Fruit fly (Drosophila melanogaster): ENCODE measurements around the gene CG46383.

Gene CG46383

dm6 chr3R:15927172-15927571, 23.6 kb downstream of the CG46383 start (continued):
- peak; percentile 59 for TF ChIP-seq Oli (tag; optimal IDR thresholded peaks at IDR 0.05)
- no peak for TF ChIP-seq CG8478 (optimal IDR thresholded peaks at IDR 0.05)
- no peak for TF ChIP-seq CG12104 (GFP tag; optimal IDR thresholded peaks at IDR 0.05)
- TF ChIP-seq h (optimal IDR thresholded peaks at IDR 0.05): no peak
- TF ChIP-seq CG14441 (GFP tag; IDR thresholded peaks at IDR 0.05): peak; percentile 70
- peak; percentile 89 for TF ChIP-seq sens (GFP tag)
- no peak for TF ChIP-seq Atf6 (GFP tag; IDR thresholded peaks at IDR 0.05)
- no peak for TF ChIP-seq Ravus (GFP tag; IDR thresholded peaks at IDR 0.05)
- peak; percentile 9 for TF ChIP-seq CG15514 (GFP tag; optimal IDR thresholded peaks at IDR 0.05)
- TF ChIP-seq CTCF (GFP tag; optimal IDR thresholded peaks at IDR 0.05): no peak
- TF ChIP-seq row (GFP tag; IDR thresholded peaks at IDR 0.05): peak; percentile 65
- no peak for TF ChIP-seq insv (GFP tag; optimal IDR thresholded peaks at IDR 0.05)
- 0 out of 2 replicates have a peak, but pooled peaks have one; percentile 21 for TF ChIP-seq stc (GFP tag; IDR thresholded peaks at IDR 0.05)
- no peak for TF ChIP-seq Dip3 (GFP tag; optimal IDR thresholded peaks at IDR 0.05)
- TF ChIP-seq CG5245 (GFP tag; optimal IDR thresholded peaks at IDR 0.05): no peak
- no peak for TF ChIP-seq ham (GFP tag; IDR thresholded peaks at IDR 0.05)
- TF ChIP-seq scrt (GFP tag; optimal IDR thresholded peaks at IDR 0.05): no peak
- TF ChIP-seq Xbp1 (GFP tag; optimal IDR thresholded peaks at IDR 0.05): peak; percentile 32
- TF ChIP-seq CG9817 (tag; optimal IDR thresholded peaks at IDR 0.05): peak; percentile 4
- peak; percentile 1 for TF ChIP-seq CG1602 (GFP tag; optimal IDR thresholded peaks at IDR 0.05)
- no peak for TF ChIP-seq vfl (GFP tag; optimal IDR thresholded peaks at IDR 0.05)
- no peak for TF ChIP-seq CG30431 (GFP tag; optimal IDR thresholded peaks at IDR 0.05)
- TF ChIP-seq CG8359 (GFP tag; optimal IDR thresholded peaks at IDR 0.05; ENCODE audit: borderline replicate concordance): no peak
- no peak for TF ChIP-seq Trl (optimal IDR thresholded peaks at IDR 0.05)
- TF ChIP-seq Trl (GFP tag; optimal IDR thresholded peaks at IDR 0.05): no peak
- TF ChIP-seq unpg (GFP tag; optimal IDR thresholded peaks at IDR 0.05): peak; percentile 56
- TF ChIP-seq Sox102F (GFP tag; optimal IDR thresholded peaks at IDR 0.05): peak; percentile 53
- TF ChIP-seq lilli (GFP tag; optimal IDR thresholded peaks at IDR 0.05): peak; percentile 28
- no peak for TF ChIP-seq CG32772 (GFP tag; IDR thresholded peaks at IDR 0.05)
- peak; percentile 53 for TF ChIP-seq CG7839 (tag; optimal IDR thresholded peaks at IDR 0.05)
- peak; percentile 1 for TF ChIP-seq Nf-YC (tag; optimal IDR thresholded peaks at IDR 0.05)
- no peak for TF ChIP-seq Camta (GFP tag; optimal IDR thresholded peaks at IDR 0.05)
- TF ChIP-seq fd96Cb (tag; optimal IDR thresholded peaks at IDR 0.05): no peak
- 0 out of 3 replicates have a peak, but pooled peaks have one; percentile 14 for TF ChIP-seq C15 (GFP tag; IDR thresholded peaks at IDR 0.05)
- no peak for TF ChIP-seq chm (GFP tag; IDR thresholded peaks at IDR 0.05)
- no peak for TF ChIP-seq sc (optimal IDR thresholded peaks at IDR 0.05)
- no peak for TF ChIP-seq sc (GFP tag; optimal IDR thresholded peaks at IDR 0.05)
- peak; percentile 51 for TF ChIP-seq CG2678 (tag; optimal IDR thresholded peaks at IDR 0.05)
- TF ChIP-seq CG9876 (GFP tag; optimal IDR thresholded peaks at IDR 0.05): no peak
- no peak for TF ChIP-seq CG7271 (tag; optimal IDR thresholded peaks at IDR 0.05)
- peak; percentile 23; the same call in 1 of the 3 replicates for TF ChIP-seq zfh1 (GFP tag; IDR thresholded peaks at IDR 0.05)
- peak; percentile 15 for TF ChIP-seq CG17568 (GFP tag; optimal IDR thresholded peaks at IDR 0.05)
- TF ChIP-seq CG17186 (GFP tag; optimal IDR thresholded peaks at IDR 0.05): no peak
- no peak for TF ChIP-seq prd (optimal IDR thresholded peaks at IDR 0.05)
- TF ChIP-seq prd (GFP tag; IDR thresholded peaks at IDR 0.05): peak; percentile 61; the same call in 1 of the 3 replicates
- TF ChIP-seq CG4424 (GFP tag; optimal IDR thresholded peaks at IDR 0.05): peak; percentile 5
- TF ChIP-seq ash1 (GFP tag; optimal IDR thresholded peaks at IDR 0.05): no peak
- TF ChIP-seq ap (GFP tag; IDR thresholded peaks at IDR 0.05): no peak
- TF ChIP-seq CG6175 (GFP tag; IDR thresholded peaks at IDR 0.05): no peak
- no peak for TF ChIP-seq jing (GFP tag; optimal IDR thresholded peaks at IDR 0.05)
- TF ChIP-seq kay (GFP tag; optimal IDR thresholded peaks at IDR 0.05): no peak
- no peak; the same call in 1 of the 2 replicates for TF ChIP-seq CG32532 (GFP tag; IDR thresholded peaks at IDR 0.05)
- no peak for TF ChIP-seq CG3163 (GFP tag; optimal IDR thresholded peaks at IDR 0.05)
- TF ChIP-seq NK7.1 (GFP tag; optimal IDR thresholded peaks at IDR 0.05): no peak

Data from whole organism, embryonic.